Worm (Caenorhabditis elegans) whole organism, young adult: ENCODE data around the gene K08H10.6.

ENCODE experiments used
- F39B2.1 ChIP-seq: fragments of 200-800 bp; sonication (Bioruptor generic); IDR thresholded peaks from 2 replicates; pipeline ENCODE4 v1.3.6; 2022; ENCODE audit warnings: missing genetic modification reagents, missing genetic modification characterization, missing compliant biosample characterization
- T07F8.4 ChIP-seq: sonication (generic microtip); optimal IDR thresholded peaks from 2 replicates; lab custom pipeline; 2016; ENCODE audit warnings: mild to moderate bottlenecking, missing genetic modification characterization, moderate library complexity, missing compliant biosample characterization
- Y53G8AR.9 ChIP-seq: fragments of 200-800 bp; sonication (Bioruptor generic); conservative IDR thresholded peaks from 2 replicates; pipeline ENCODE4 v1.3.6; 2022; ENCODE audit warnings: missing genetic modification reagents, missing genetic modification characterization, missing compliant biosample characterization
- ama-1 ChIP-seq, 3 experiments: fragments of 150-350 bp in 1 of 3; sonication (generic microtip) in 2 of 3; optimal IDR thresholded peaks; 2 replicates each; lab custom pipeline; 2014 to 2018; ENCODE audit warnings: missing biosample characterization in 2 of 3, missing genetic modification characterization in 2 of 3, missing genetic modification reagents in 2 of 3
- atf-7 ChIP-seq: sonication (generic microtip); optimal IDR thresholded peaks from 2 replicates; lab custom pipeline; 2017; ENCODE audit warnings: mild to moderate bottlenecking, missing genetic modification characterization, missing compliant biosample characterization
- pha-4 ChIP-seq: fragments of 150-350 bp; sonication (generic microtip); optimal IDR thresholded peaks from 2 replicates; lab custom pipeline; 2014; ENCODE audit warnings: missing biosample characterization, missing genetic modification reagents, missing genetic modification characterization
- rcor-1 ChIP-seq: fragments of 200-800 bp; sonication (Bioruptor generic); IDR thresholded peaks from 2 replicates; pipeline ENCODE4 v1.3.6; 2022; ENCODE audit warnings: missing genetic modification reagents, missing genetic modification characterization, missing compliant biosample characterization
- snpc-4 ChIP-seq, 5 experiments: fragments of 150-350 bp in 1 of 5; sonication (generic microtip) in 4 of 5; optimal IDR thresholded peaks; 2 replicates each; lab custom pipeline; 2014 to 2018; ENCODE audit warnings: missing genetic modification characterization in 5 of 5, missing biosample characterization in 3 of 5, antibody characterized with exemption in 2 of 5, mild to moderate bottlenecking in 2 of 5, missing compliant biosample characterization in 2 of 5, missing genotype in 2 of 5, moderate library complexity in 2 of 5, missing genetic modification reagents in 1 of 5
- sptf-2 ChIP-seq: fragments of 200-800 bp; sonication (Bioruptor generic); optimal IDR thresholded peaks from 2 replicates; lab custom pipeline; 2018; ENCODE audit warnings: mild to moderate bottlenecking, missing genetic modification characterization, missing compliant biosample characterization
- ztf-18 ChIP-seq: sonication (generic microtip); optimal IDR thresholded peaks from 2 replicates; lab custom pipeline; 2016; ENCODE audit warnings: missing genotype, mild to moderate bottlenecking, missing genetic modification characterization, missing compliant biosample characterization

- no peak for TF ChIP-seq pha-4 (tag; lab: Kevin White, UChicago)
- TF ChIP-seq rcor-1 (GFP tag; lab: Robert Waterston, UW): no peak
- TF ChIP-seq sptf-2 (GFP tag; lab: Kevin White, UChicago): no peak
- TF ChIP-seq ztf-18 (tag; lab: Kevin White, UChicago): no peak
- peak; percentile 70 for TF ChIP-seq snpc-4 (GFP tag; optimal IDR thresholded peaks at IDR 0.05; lab: Kevin White, UChicago)
- TF ChIP-seq snpc-4 (tag; optimal IDR thresholded peaks at IDR 0.05; lab: Kevin White, UChicago): peak in 3 of 4 experiments; percentile 17 to 69 (median 41)
- TF ChIP-seq F39B2.1 (GFP tag; lab: Robert Waterston, UW): no peak
- no peak for TF ChIP-seq T07F8.4
- no peak for TF ChIP-seq ama-1 (optimal IDR thresholded peaks at IDR 0.05; lab: Kevin White, UChicago)
- TF ChIP-seq ama-1 (GFP tag; optimal IDR thresholded peaks at IDR 0.05; lab: Kevin White, UChicago): peak; percentile 33 to 73
- no peak for TF ChIP-seq atf-7 (tag; lab: Kevin White, UChicago)
- no peak for TF ChIP-seq Y53G8AR.9
Measured at ce11 chrV:10023062-10023536, 27.4 kb upstream of the K08H10.6 start.
